Worm (Caenorhabditis elegans) whole organism, late embryonic: ENCODE results near the gene vab-15.

Experiments used
- F13H6.1 ChIP-seq: sonication (generic microtip); optimal IDR thresholded peaks from 2 replicates; lab custom pipeline; 2016; ENCODE audit warnings: missing genetic modification characterization, missing compliant biosample characterization
- Y22D7AL.16 ChIP-seq: sonication (generic microtip); optimal IDR thresholded peaks from 2 replicates; lab custom pipeline; 2016; ENCODE audit warnings: missing genetic modification characterization, missing compliant biosample characterization
- ceh-14 ChIP-seq: sonication (generic microtip); optimal IDR thresholded peaks from 2 replicates; lab custom pipeline; 2016; ENCODE audit warnings: missing genotype, missing genetic modification characterization, missing compliant biosample characterization
- ceh-18 ChIP-seq: sonication (generic microtip); optimal IDR thresholded peaks from 2 replicates; lab custom pipeline; 2016; ENCODE audit warnings: missing genetic modification characterization, missing compliant biosample characterization
- ceh-19 ChIP-seq: fragments of 200-800 bp; sonication (Bioruptor generic); optimal IDR thresholded peaks from 2 replicates; lab custom pipeline; 2018; ENCODE audit warnings: mild to moderate bottlenecking, missing genetic modification characterization, missing compliant biosample characterization
- ceh-31 ChIP-seq: sonication (generic microtip); optimal IDR thresholded peaks from 2 replicates; lab custom pipeline; 2016; ENCODE audit warnings: missing genetic modification characterization, missing compliant biosample characterization
- ceh-48 ChIP-seq: sonication (generic microtip); optimal IDR thresholded peaks from 2 replicates; lab custom pipeline; 2016; ENCODE audit warnings: missing genetic modification characterization, inconsistent platforms, missing compliant biosample characterization
- ceh-6 ChIP-seq: fragments of 200-800 bp; sonication (Bioruptor generic); optimal IDR thresholded peaks from 2 replicates; lab custom pipeline; 2018; ENCODE audit warnings: mild to moderate bottlenecking, missing genetic modification characterization, missing compliant biosample characterization
- che-1 ChIP-seq: sonication (generic microtip); optimal IDR thresholded peaks from 2 replicates; lab custom pipeline; 2016; ENCODE audit warnings: mild to moderate bottlenecking, missing genetic modification characterization, missing compliant biosample characterization
- elt-2 ChIP-seq: sonication (generic microtip); optimal IDR thresholded peaks from 2 replicates; lab custom pipeline; 2016; ENCODE audit warnings: missing genetic modification reagents, missing genetic modification characterization, missing compliant biosample characterization
- elt-4 ChIP-seq: sonication (generic microtip); optimal IDR thresholded peaks from 2 replicates; lab custom pipeline; 2016; ENCODE audit warnings: missing genetic modification characterization, missing compliant biosample characterization
- eyg-1 ChIP-seq: sonication (generic microtip); optimal IDR thresholded peaks from 2 replicates; lab custom pipeline; 2016; ENCODE audit warnings: missing genotype, missing genetic modification characterization, missing compliant biosample characterization
- fkh-10 ChIP-seq: fragments of 150-350 bp; optimal IDR thresholded peaks from 2 replicates; lab custom pipeline; 2014; ENCODE audit warnings: missing biosample characterization, missing genetic modification reagents, missing genetic modification characterization
- hlh-13 ChIP-seq: fragments of 200-800 bp; sonication (Bioruptor generic); optimal IDR thresholded peaks from 2 replicates; lab custom pipeline; 2018; ENCODE audit warnings: mild to moderate bottlenecking, missing genetic modification characterization, missing compliant biosample characterization
- hlh-15 ChIP-seq: sonication (generic microtip); optimal IDR thresholded peaks from 2 replicates; lab custom pipeline; 2016; ENCODE audit warnings: missing genetic modification characterization, missing compliant biosample characterization
- hlh-6 ChIP-seq: sonication (generic microtip); optimal IDR thresholded peaks from 2 replicates; lab custom pipeline; 2016; ENCODE audit warnings: missing genotype, missing genetic modification characterization, missing compliant biosample characterization
- hlh-8 ChIP-seq: sonication (generic microtip); optimal IDR thresholded peaks from 2 replicates; lab custom pipeline; 2016; ENCODE audit warnings: missing genotype, missing genetic modification characterization, missing compliant biosample characterization
- lim-6 ChIP-seq: sonication (generic microtip); optimal IDR thresholded peaks from 2 replicates; lab custom pipeline; 2016; ENCODE audit warnings: missing genetic modification characterization, missing compliant biosample characterization
- madf-2 ChIP-seq: sonication (generic microtip); optimal IDR thresholded peaks from 2 replicates; lab custom pipeline; 2017; ENCODE audit warnings: missing genetic modification characterization, missing compliant biosample characterization
- mec-3 ChIP-seq: sonication (generic microtip); optimal IDR thresholded peaks from 2 replicates; lab custom pipeline; 2016; ENCODE audit warnings: borderline replicate concordance, missing genetic modification characterization, missing compliant biosample characterization
- nfya-1 ChIP-seq: sonication (generic microtip); optimal IDR thresholded peaks from 2 replicates; lab custom pipeline; 2017; ENCODE audit warnings: missing genetic modification characterization, mild to moderate bottlenecking, missing compliant biosample characterization, antibody characterized with exemption, moderate library complexity
- nhr-232 ChIP-seq: sonication (generic microtip); optimal IDR thresholded peaks from 2 replicates; lab custom pipeline; 2016; ENCODE audit warnings: missing genetic modification characterization, missing compliant biosample characterization
- npax-4 ChIP-seq: sonication (generic microtip); optimal IDR thresholded peaks from 2 replicates; lab custom pipeline; 2016; ENCODE audit warnings: missing genetic modification characterization, missing compliant biosample characterization
- pat-9 ChIP-seq: fragments of 200-800 bp; sonication (Bioruptor generic); optimal IDR thresholded peaks from 2 replicates; lab custom pipeline; 2018; ENCODE audit warnings: mild to moderate bottlenecking, missing genetic modification characterization, moderate library complexity, missing compliant biosample characterization
- pqm-1 ChIP-seq: sonication (generic microtip); optimal IDR thresholded peaks from 2 replicates; lab custom pipeline; 2016; ENCODE audit warnings: missing genetic modification characterization, missing compliant biosample characterization
- ref-2 ChIP-seq: sonication (generic microtip); optimal IDR thresholded peaks from 2 replicates; lab custom pipeline; 2016; ENCODE audit warnings: missing genetic modification characterization, missing compliant biosample characterization
- rnt-1 ChIP-seq: sonication (generic microtip); optimal IDR thresholded peaks from 2 replicates; lab custom pipeline; 2016; ENCODE audit warnings: missing genetic modification characterization, missing compliant biosample characterization
- sox-4 ChIP-seq: sonication (generic microtip); optimal IDR thresholded peaks from 2 replicates; lab custom pipeline; 2017; ENCODE audit warnings: mild to moderate bottlenecking, missing genetic modification characterization, inconsistent platforms, missing compliant biosample characterization
- syd-9 ChIP-seq: sonication (generic microtip); optimal IDR thresholded peaks from 2 replicates; lab custom pipeline; 2016; ENCODE audit warnings: mild to moderate bottlenecking, missing genetic modification characterization, moderate library complexity, missing compliant biosample characterization
- tbx-7 ChIP-seq: sonication (generic microtip); optimal IDR thresholded peaks from 2 replicates; lab custom pipeline; 2016; ENCODE audit warnings: missing genotype, missing genetic modification characterization, missing compliant biosample characterization
- ttx-3 ChIP-seq: sonication (generic microtip); optimal IDR thresholded peaks from 2 replicates; lab custom pipeline; 2016; ENCODE audit warnings: missing genetic modification reagents, missing genetic modification characterization, missing compliant biosample characterization
- unc-3 ChIP-seq, 2 experiments: fragments of 200-800 bp in 1 of 2; sonication (Bioruptor generic) in 1 of 2; sonication (generic microtip) in 1 of 2; conservative IDR thresholded peaks in 1 of 2; optimal IDR thresholded peaks in 1 of 2; 2 replicates each; pipeline versions ENCODE4 v1.3.6 to Lab custom; 2016 to 2022; ENCODE audit warnings: missing compliant biosample characterization in 2 of 2, missing genetic modification characterization in 2 of 2, missing genetic modification reagents in 1 of 2
- unc-42 ChIP-seq: sonication (generic microtip); optimal IDR thresholded peaks from 2 replicates; lab custom pipeline; 2016; ENCODE audit warnings: missing genotype, missing genetic modification characterization, missing compliant biosample characterization
- ztf-16 ChIP-seq: sonication (generic microtip); optimal IDR thresholded peaks from 2 replicates; lab custom pipeline; 2017; ENCODE audit warnings: missing genetic modification characterization, missing compliant biosample characterization

Gene vab-15

ce11 chrX:9846975-9847374 is at the start of gene vab-15:
Gene vab-15 (plus strand): TSS chrX:9847275.
- TF ChIP-seq mec-3 (tag; lab: Kevin White, UChicago): no peak
- TF ChIP-seq unc-42 (tag; lab: Kevin White, UChicago): no peak
- no peak for TF ChIP-seq F13H6.1
- TF ChIP-seq elt-2 (tag; lab: Kevin White, UChicago): no peak
- TF ChIP-seq ref-2: no peak
- TF ChIP-seq ttx-3: no peak
- TF ChIP-seq ceh-6 (GFP tag; lab: Kevin White, UChicago): no peak
- TF ChIP-seq lim-6 (tag; lab: Kevin White, UChicago): no peak
- no peak for TF ChIP-seq pqm-1 (tag; lab: Kevin White, UChicago)
- TF ChIP-seq hlh-13 (GFP tag; lab: Kevin White, UChicago): no peak
- no peak for TF ChIP-seq tbx-7 (tag; lab: Kevin White, UChicago)
- TF ChIP-seq rnt-1 (tag; lab: Kevin White, UChicago): no peak
- TF ChIP-seq ceh-19 (GFP tag; lab: Kevin White, UChicago): no peak
- no peak for TF ChIP-seq hlh-15
- TF ChIP-seq che-1 (tag; lab: Kevin White, UChicago): no peak

DNA sequence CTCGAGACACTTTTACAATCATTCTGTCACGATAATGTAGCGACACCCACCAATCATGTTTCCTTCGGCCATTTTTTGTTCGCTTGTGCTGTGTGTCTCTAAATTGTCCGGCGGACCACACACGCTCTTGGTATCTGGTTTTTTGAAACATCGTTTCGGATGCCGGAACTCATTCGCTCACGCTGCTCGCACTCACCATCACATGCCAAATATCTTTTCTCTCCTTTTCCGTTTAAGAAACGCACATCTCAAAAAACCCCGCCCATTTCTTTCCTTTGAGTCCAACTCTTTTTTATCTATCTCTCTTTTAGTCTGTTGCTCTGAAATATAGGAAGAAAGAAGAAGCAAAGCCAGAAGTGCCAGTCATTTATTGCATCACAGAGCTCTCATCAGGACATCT is 48.5 kb upstream of the vab-15 start, which contains the start of gene F36G3.3:
TSS of gene F36G3.3 (plus strand) at position 306 of the 400 bp plus-strand sequence.
- TF ChIP-seq sox-4: no peak
- peak; percentile 35 for TF ChIP-seq unc-42 (tag; lab: Kevin White, UChicago)

DNA sequence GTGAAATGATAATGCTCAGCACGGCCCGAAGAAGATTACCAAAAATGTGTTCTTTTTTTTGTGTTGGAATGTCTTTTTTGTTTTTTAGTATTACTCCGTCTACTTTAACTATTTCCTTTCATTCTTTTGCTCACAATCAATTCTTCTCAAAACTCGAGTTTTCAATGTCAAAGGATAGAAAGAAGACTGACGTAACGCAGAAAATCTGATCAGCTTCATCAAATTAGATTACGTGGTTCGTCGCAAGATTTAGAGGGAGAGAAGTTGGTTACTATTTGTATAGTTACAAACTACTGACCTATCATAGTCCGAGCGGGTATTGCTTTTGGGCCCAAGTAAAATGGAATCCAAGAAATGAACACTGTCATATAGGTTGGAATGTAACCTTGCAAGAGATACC is 43.5 kb upstream of the vab-15 start:
- TF ChIP-seq npax-4 (tag; lab: Kevin White, UChicago) (no peak), unc-42 (tag; lab: Kevin White, UChicago) (peak; percentile 97)

ce11 chrX:9804735-9805134 is 42.3 kb upstream of the vab-15 start:
- TF ChIP-seq ceh-18 (tag; lab: Kevin White, UChicago) (no peak), ceh-31 (tag; lab: Kevin White, UChicago) (peak; percentile 62)

DNA sequence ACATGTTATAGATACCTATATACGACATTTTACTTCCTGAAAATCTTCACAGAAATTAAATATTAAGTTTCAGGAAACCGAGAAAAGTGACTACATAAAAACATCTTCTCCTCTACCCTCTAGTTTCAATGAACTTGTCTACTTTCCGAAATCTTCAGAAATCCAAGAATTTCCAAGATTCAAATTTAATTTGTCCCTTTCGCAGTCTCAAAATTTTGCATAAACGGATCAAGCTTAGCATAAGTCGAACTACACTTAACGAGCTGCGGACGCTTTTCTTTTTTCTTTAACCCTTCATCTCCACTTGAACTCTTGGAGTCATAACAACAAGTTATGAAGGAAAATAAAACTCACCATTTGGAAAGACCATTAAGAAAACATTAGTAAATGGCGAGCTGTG is 41.6 kb upstream of the vab-15 start:
- TF ChIP-seq rnt-1 (tag; lab: Kevin White, UChicago): no peak
- TF ChIP-seq unc-42 (tag; lab: Kevin White, UChicago): peak; percentile 87
- TF ChIP-seq, all 69 proteins: peak for 1

DNA sequence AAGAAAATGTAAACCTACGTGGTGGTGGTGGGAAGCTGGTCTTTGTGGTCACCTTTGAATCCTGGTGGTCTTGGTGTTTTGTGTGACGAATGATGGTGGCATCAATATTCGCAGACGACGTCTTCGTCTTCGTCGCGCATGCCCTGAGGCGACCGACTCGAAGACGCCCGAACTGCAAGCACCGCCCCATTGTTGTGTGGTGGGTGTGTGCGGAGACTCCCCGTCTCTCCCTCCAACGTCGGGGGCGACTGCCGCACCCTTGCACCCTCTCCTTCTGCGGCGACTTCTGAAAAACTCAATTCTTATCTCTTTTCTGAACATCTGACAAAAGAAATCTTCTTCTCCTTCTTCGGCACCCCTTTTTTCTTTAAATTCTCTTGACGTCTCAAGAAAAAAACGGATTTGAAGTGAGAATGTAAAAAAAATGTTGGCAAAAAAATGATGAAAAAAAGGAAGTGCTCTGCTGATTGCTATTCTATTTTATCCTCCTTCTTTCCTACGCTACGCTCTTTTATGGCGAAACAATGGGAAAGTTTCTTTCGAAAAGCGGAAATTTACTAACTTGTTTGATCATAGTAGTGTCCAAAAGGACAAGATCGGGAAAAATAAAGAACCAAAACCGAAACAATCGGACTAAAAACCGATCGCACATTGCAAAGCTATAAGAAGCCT is 39.6 kb upstream of the vab-15 start, which contains the start of gene lgc-47:
TSS of gene lgc-47 (minus strand) at position 286 of the 672 bp plus-strand sequence.
- TF ChIP-seq tbx-7 (tag; lab: Kevin White, UChicago): no peak
- peak; percentile 31 for TF ChIP-seq unc-42 (tag; lab: Kevin White, UChicago)
- TF ChIP-seq ceh-14 (tag; lab: Kevin White, UChicago): no peak
- TF ChIP-seq eyg-1: no peak

DNA sequence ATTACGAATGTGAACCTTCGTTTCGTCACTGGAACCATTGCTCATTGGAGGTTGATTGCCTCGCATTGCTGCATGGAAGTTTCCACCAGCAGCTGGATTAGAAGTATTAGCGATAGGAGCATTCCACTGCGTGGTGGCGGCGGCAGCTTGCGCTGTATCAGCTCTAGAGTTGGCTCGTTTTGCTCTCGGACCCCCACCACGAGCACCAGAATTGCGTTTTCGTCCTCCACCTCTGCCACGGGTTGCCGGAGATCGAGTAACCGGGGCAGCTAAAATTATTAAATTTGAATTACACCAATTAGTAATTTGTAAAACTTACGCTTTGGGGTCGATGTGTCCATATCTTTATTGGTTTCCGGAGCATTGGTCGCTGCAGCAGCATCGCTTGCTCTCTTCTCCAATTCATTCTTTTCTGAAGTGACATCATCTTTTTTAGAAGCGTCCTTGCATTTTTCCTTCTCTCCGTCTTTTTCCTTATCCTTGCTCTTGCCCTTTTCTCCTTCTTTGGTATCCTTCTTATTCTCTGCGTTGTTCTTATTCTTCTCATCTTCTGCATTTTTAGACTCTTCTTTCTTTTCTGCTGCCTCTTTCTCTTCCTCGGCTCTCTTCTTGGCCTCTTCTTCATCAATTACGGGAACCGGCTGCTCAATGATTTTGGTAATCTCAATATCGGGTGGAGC is 32.8 kb upstream of the vab-15 start:
- no peak for TF ChIP-seq hlh-8 (tag; lab: Kevin White, UChicago)
- TF ChIP-seq ztf-16 (tag; lab: Kevin White, UChicago): no peak
- no peak for TF ChIP-seq F13H6.1
- peak; percentile 52 for TF ChIP-seq unc-42 (tag; lab: Kevin White, UChicago)
- no peak for TF ChIP-seq madf-2 (tag; lab: Kevin White, UChicago)
- TF ChIP-seq pqm-1 (tag; lab: Kevin White, UChicago): no peak
- TF ChIP-seq ceh-31 (tag; lab: Kevin White, UChicago): peak; percentile 55
- TF ChIP-seq, all 69 proteins: peak for 2

DNA sequence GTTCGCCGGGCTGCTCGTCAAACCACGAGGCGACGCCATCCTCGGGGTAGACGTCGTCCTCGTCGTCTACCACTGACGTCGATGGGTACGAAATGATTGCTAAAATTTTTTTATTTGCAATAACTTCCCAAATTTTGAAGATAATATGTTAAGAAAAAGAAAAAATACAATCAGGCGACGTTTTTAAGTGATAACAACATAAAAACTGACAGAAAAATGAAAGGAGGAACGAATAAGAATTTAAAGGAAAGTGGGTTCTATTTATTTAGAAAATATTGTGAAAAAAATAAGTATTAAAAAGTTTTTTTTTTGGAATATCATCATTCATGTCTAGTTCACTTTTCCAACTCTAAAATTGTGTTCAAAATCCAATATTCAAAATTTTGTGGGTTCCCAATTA is 24.9 kb upstream of the vab-15 start, which contains the start of gene dpy-22:
TSS of gene dpy-22 (minus strand) at position 101 of the 400 bp plus-strand sequence.
- TF ChIP-seq npax-4 (tag; lab: Kevin White, UChicago): no peak
- no peak for TF ChIP-seq nhr-232
- TF ChIP-seq ceh-6 (GFP tag; lab: Kevin White, UChicago): no peak
- TF ChIP-seq hlh-6 (tag; lab: Kevin White, UChicago): no peak
- no peak for TF ChIP-seq fkh-10 (GFP tag; lab: Kevin White, UChicago)
- TF ChIP-seq ref-2: no peak
- TF ChIP-seq hlh-13 (GFP tag; lab: Kevin White, UChicago): no peak
- no peak for TF ChIP-seq syd-9 (tag; lab: Kevin White, UChicago)
- TF ChIP-seq nfya-1 (tag; lab: Kevin White, UChicago): no peak
- no peak for TF ChIP-seq elt-4 (tag; lab: Kevin White, UChicago)
- TF ChIP-seq ceh-48 (tag; lab: Kevin White, UChicago): no peak
- TF ChIP-seq unc-3 (GFP tag; conservative IDR thresholded peaks at IDR 0.05; lab: Robert Waterston, UW): no peak
- no peak for TF ChIP-seq unc-3 (tag; optimal IDR thresholded peaks at IDR 0.05; lab: Kevin White, UChicago)
- no peak for TF ChIP-seq Y22D7AL.16 (tag; lab: Kevin White, UChicago)
- no peak for TF ChIP-seq pat-9 (tag; lab: Kevin White, UChicago)
- no peak for TF ChIP-seq sox-4
- TF ChIP-seq mec-3 (tag; lab: Kevin White, UChicago): no peak
- no peak for TF ChIP-seq eyg-1
